Fruit fly (Drosophila melanogaster): Measurements from ENCODE around the gene Tim9b.

Gene Tim9b

dm6 chrX:19611226-19611625 is 7.1 kb downstream of the Tim9b start, which contains the start of the genes Shawn and Tyler:
Gene Shawn, plus strand, starts transcription at chrX:19611526.
Gene Tyler, plus strand, starts transcription at chrX:19611526.
- TF ChIP-seq Sp1 (GFP tag; optimal IDR thresholded peaks at IDR 0.05), result no peak
- TF ChIP-seq Hnf4 (GFP tag; optimal IDR thresholded peaks at IDR 0.05), result no peak
- TF ChIP-seq N (GFP tag; optimal IDR thresholded peaks at IDR 0.05), result no peak

- TF ChIP-seq dmrt93B (GFP tag; optimal IDR thresholded peaks at IDR 0.05) (no peak), OdsH (GFP tag; optimal IDR thresholded peaks at IDR 0.05) (peak; percentile 22), Sp1 (GFP tag; optimal IDR thresholded peaks at IDR 0.05) (peak; percentile 2), CG32264 (GFP tag; optimal IDR thresholded peaks at IDR 0.05) (no peak), psq (GFP tag; optimal IDR thresholded peaks at IDR 0.05) (peak; percentile 79), Hnf4 (GFP tag; optimal IDR thresholded peaks at IDR 0.05) (no peak), h (GFP tag; optimal IDR thresholded peaks at IDR 0.05) (peak; percentile 16)
These were observed 10.2 kb downstream of the Tim9b start for dm6 chrX:19608042-19608609.

dm6 chrX:19606971-19607370 is 11.4 kb downstream of the Tim9b start:
- no peak for TF ChIP-seq fru (GFP tag; optimal IDR thresholded peaks at IDR 0.05)
- no peak for TF ChIP-seq Vsx2 (GFP tag; optimal IDR thresholded peaks at IDR 0.05; ENCODE audit: partially characterized antibody)

dm6 chrX:19606558-19606957 is 11.8 kb downstream of the Tim9b start:
- TF ChIP-seq Vsx2 (GFP tag; optimal IDR thresholded peaks at IDR 0.05; ENCODE audit: partially characterized antibody) (no peak), CG9705 (GFP tag; optimal IDR thresholded peaks at IDR 0.05) (no peak), Hr78 (GFP tag; optimal IDR thresholded peaks at IDR 0.05) (no peak), CrebA (GFP tag; optimal IDR thresholded peaks at IDR 0.05; ENCODE audit: borderline replicate concordance) (no peak), CG32264 (GFP tag; optimal IDR thresholded peaks at IDR 0.05) (no peak), usp (GFP tag; optimal IDR thresholded peaks at IDR 0.05) (no peak), lola (GFP tag; optimal IDR thresholded peaks at IDR 0.05) (no peak), sage (GFP tag; optimal IDR thresholded peaks at IDR 0.05) (no peak), Hnf4 (GFP tag; optimal IDR thresholded peaks at IDR 0.05) (no peak)

- TF ChIP-seq Vsx2 (GFP tag; optimal IDR thresholded peaks at IDR 0.05; ENCODE audit: partially characterized antibody) (no peak), Rel (GFP tag; optimal IDR thresholded peaks at IDR 0.05) (no peak), Rel (tag; optimal IDR thresholded peaks at IDR 0.05) (no peak), dl (GFP tag; optimal IDR thresholded peaks at IDR 0.05; ENCODE audit: insufficient read depth in 1 of 2, partially characterized antibody in 2 of 2) (no peak), lola (GFP tag; optimal IDR thresholded peaks at IDR 0.05) (no peak), dsf (GFP tag; optimal IDR thresholded peaks at IDR 0.05; ENCODE audit: borderline replicate concordance) (no peak), sv (GFP tag; optimal IDR thresholded peaks at IDR 0.05) (no peak), rgr (GFP tag; optimal IDR thresholded peaks at IDR 0.05) (no peak), psq (GFP tag; optimal IDR thresholded peaks at IDR 0.05) (no peak), Jra (GFP tag; optimal IDR thresholded peaks at IDR 0.05) (no peak)
These were observed 12.4 kb downstream of the Tim9b start for dm6 chrX:19605915-19606314.

dm6 chrX:19604997-19605396 is 13.3 kb downstream of the Tim9b start, which contains the start of gene CG14207:
Gene CG14207, plus strand, starts transcription at chrX:19605199.
- TF ChIP-seq Dif (GFP tag; optimal IDR thresholded peaks at IDR 0.05; ENCODE audit: partially characterized antibody) (peak; percentile 11), Myc (optimal IDR thresholded peaks at IDR 0.05) (no peak), foxo (GFP tag; optimal IDR thresholded peaks at IDR 0.05) (peak in 1 of 2 experiments; percentile 25), ey (GFP tag; optimal IDR thresholded peaks at IDR 0.05) (no peak), Jra (GFP tag; optimal IDR thresholded peaks at IDR 0.05) (no peak), dsf (GFP tag; optimal IDR thresholded peaks at IDR 0.05; ENCODE audit: borderline replicate concordance) (no peak), Sp1 (GFP tag; optimal IDR thresholded peaks at IDR 0.05) (peak; percentile 37), OdsH (GFP tag; optimal IDR thresholded peaks at IDR 0.05) (peak; percentile 35), Abd-B (GFP tag; optimal IDR thresholded peaks at IDR 0.05) (no peak), CG32264 (GFP tag; optimal IDR thresholded peaks at IDR 0.05) (no peak), Mio (GFP tag; optimal IDR thresholded peaks at IDR 0.05) (no peak), Hr83 (GFP tag; optimal IDR thresholded peaks at IDR 0.05; ENCODE audit: poor library complexity, severe bottlenecking) (no peak), dl (GFP tag; optimal IDR thresholded peaks at IDR 0.05; ENCODE audit: insufficient read depth in 1 of 2, partially characterized antibody in 2 of 2) (peak in 1 of 2 experiments; percentile 21), rgr (GFP tag; optimal IDR thresholded peaks at IDR 0.05) (peak; percentile 45), CrebA (GFP tag; optimal IDR thresholded peaks at IDR 0.05; ENCODE audit: borderline replicate concordance) (no peak), brk (GFP tag; optimal IDR thresholded peaks at IDR 0.05) (no peak), tai (GFP tag; optimal IDR thresholded peaks at IDR 0.05) (no peak), sv (GFP tag; optimal IDR thresholded peaks at IDR 0.05) (no peak), pan (optimal IDR thresholded peaks at IDR 0.05) (no peak), lola (GFP tag; optimal IDR thresholded peaks at IDR 0.05) (no peak), h (GFP tag; optimal IDR thresholded peaks at IDR 0.05) (peak; percentile 52), HLH106 (tag; optimal IDR thresholded peaks at IDR 0.05) (no peak), dmrt93B (GFP tag; optimal IDR thresholded peaks at IDR 0.05) (no peak), psq (GFP tag; optimal IDR thresholded peaks at IDR 0.05) (peak; percentile 43), woc (GFP tag; optimal IDR thresholded peaks at IDR 0.05) (no peak), fru (GFP tag; optimal IDR thresholded peaks at IDR 0.05) (peak; percentile 38), br (GFP tag; optimal IDR thresholded peaks at IDR 0.05) (peak; percentile 39), Vsx2 (GFP tag; optimal IDR thresholded peaks at IDR 0.05; ENCODE audit: partially characterized antibody) (no peak), Rel (GFP tag; optimal IDR thresholded peaks at IDR 0.05) (no peak), Rel (tag; optimal IDR thresholded peaks at IDR 0.05) (peak; percentile 60), Hnf4 (GFP tag; optimal IDR thresholded peaks at IDR 0.05) (peak; percentile 63), usp (GFP tag; optimal IDR thresholded peaks at IDR 0.05) (no peak)

Data from whole organism, wandering third instar larva.